Worm (Caenorhabditis elegans) whole organism, early embryonic: Measurements from ENCODE around the gene Y102A5C.27.
A peak's percentile ranks its signal among the peaks of the same experiment; 100 is the strongest.

ENCODE experiments used
- B0310.2 ChIP-seq: sonication (generic microtip); optimal IDR thresholded peaks from 2 replicates; lab custom pipeline; 2016; ENCODE audit warnings: mild to moderate bottlenecking, missing genetic modification characterization, missing compliant biosample characterization
- F13C5.2 ChIP-seq: sonication (generic microtip); optimal IDR thresholded peaks from 2 replicates; lab custom pipeline; 2017; ENCODE audit warnings: mild to moderate bottlenecking, missing genetic modification characterization, inconsistent platforms, missing compliant biosample characterization
- aly-1 ChIP-seq: sonication (generic microtip); optimal IDR thresholded peaks from 2 replicates; lab custom pipeline; 2016; ENCODE audit warnings: missing genetic modification characterization, missing compliant biosample characterization
- ama-1 ChIP-seq: fragments of 150-350 bp; optimal IDR thresholded peaks from 2 replicates; lab custom pipeline; 2014
- ceh-13 ChIP-seq: fragments of 200-800 bp; sonication (Bioruptor generic); optimal IDR thresholded peaks from 2 replicates; lab custom pipeline; 2018; ENCODE audit warnings: mild to moderate bottlenecking, missing genetic modification characterization, missing compliant biosample characterization
- ceh-36 ChIP-seq: sonication (generic microtip); optimal IDR thresholded peaks from 2 replicates; lab custom pipeline; 2016; ENCODE audit warnings: missing genetic modification characterization, inconsistent platforms, missing compliant biosample characterization
- ets-7 ChIP-seq: sonication (generic microtip); optimal IDR thresholded peaks from 2 replicates; lab custom pipeline; 2016; ENCODE audit warnings: missing genotype, missing genetic modification characterization, missing compliant biosample characterization
- flt-1 ChIP-seq: fragments of 200-800 bp; sonication (Bioruptor generic); IDR thresholded peaks from 2 replicates; pipeline ENCODE4 v1.3.6; 2022; ENCODE audit warnings: missing genetic modification characterization, missing compliant biosample characterization
- hmbx-1 ChIP-seq: sonication (generic microtip); optimal IDR thresholded peaks from 2 replicates; lab custom pipeline; 2016; ENCODE audit warnings: mild to moderate bottlenecking, missing genetic modification characterization, missing compliant biosample characterization
- hmg-4 ChIP-seq: fragments of 200-800 bp; sonication (Bioruptor generic); optimal IDR thresholded peaks from 2 replicates; lab custom pipeline; 2018; ENCODE audit warnings: mild to moderate bottlenecking, missing genetic modification characterization, missing compliant biosample characterization
- hnd-1 ChIP-seq: sonication (generic microtip); optimal IDR thresholded peaks from 2 replicates; lab custom pipeline; 2016; ENCODE audit warnings: missing genetic modification characterization, missing compliant biosample characterization
- pes-1 ChIP-seq: fragments of 200-800 bp; sonication (Bioruptor generic); IDR thresholded peaks from 2 replicates; pipeline ENCODE4 v1.3.6; 2022; ENCODE audit warnings: missing genetic modification reagents, missing genetic modification characterization, missing compliant biosample characterization
- scrt-1 ChIP-seq: fragments of 200-800 bp; sonication (Bioruptor generic); IDR thresholded peaks from 2 replicates; pipeline ENCODE4 v1.3.6; 2022; ENCODE audit warnings: missing genetic modification characterization, missing compliant biosample characterization
- sea-1 ChIP-seq: fragments of 200-800 bp; sonication (Bioruptor generic); conservative IDR thresholded peaks from 2 replicates; pipeline ENCODE4 v1.3.6; 2022; ENCODE audit warnings: missing genetic modification characterization, missing compliant biosample characterization
- tbx-11 ChIP-seq: fragments of 200-800 bp; sonication (Bioruptor generic); IDR thresholded peaks from 2 replicates; pipeline ENCODE4 v1.3.6; 2022; ENCODE audit warnings: missing genetic modification characterization, missing compliant biosample characterization
- tbx-37 ChIP-seq: fragments of 200-800 bp; sonication (Bioruptor generic); conservative IDR thresholded peaks from 2 replicates; pipeline ENCODE4 v1.3.6; 2022; ENCODE audit warnings: missing genetic modification reagents, missing genetic modification characterization, missing compliant biosample characterization
- tra-4 ChIP-seq: sonication (generic microtip); optimal IDR thresholded peaks from 2 replicates; lab custom pipeline; 2017; ENCODE audit warnings: missing genetic modification characterization, missing compliant biosample characterization

Gene Y102A5C.27

ce11 chrV:16974919-16975318 is 13.6 kb downstream of the Y102A5C.27 start, which contains the start of gene srx-54:
Gene srx-54 (plus strand): TSS chrV:16975219.
- TF ChIP-seq aly-1 = no peak
- no peak for TF ChIP-seq tbx-37 (GFP tag; lab: Robert Waterston, UW)
- TF ChIP-seq ama-1 = no peak

ce11 chrV:16973338-16973737 is 15.2 kb downstream of the Y102A5C.27 start:
- TF ChIP-seq tbx-37 (GFP tag; lab: Robert Waterston, UW) (no peak), sea-1 (GFP tag; lab: Robert Waterston, UW) (no peak), tra-4 (tag; lab: Kevin White, UChicago) (no peak), F13C5.2 (tag; lab: Kevin White, UChicago) (no peak), hnd-1 (tag; lab: Kevin White, UChicago) (no peak), ceh-36 (no peak), scrt-1 (GFP tag; lab: Robert Waterston, UW) (no peak), hmg-4 (GFP tag; lab: Kevin White, UChicago) (no peak), B0310.2 (tag; lab: Kevin White, UChicago) (no peak), tbx-11 (GFP tag; lab: Robert Waterston, UW) (no peak), pes-1 (GFP tag; lab: Robert Waterston, UW) (no peak), ceh-13 (GFP tag; lab: Kevin White, UChicago) (no peak), ets-7 (tag; lab: Kevin White, UChicago) (no peak), flt-1 (GFP tag; lab: Robert Waterston, UW) (no peak), ama-1 (no peak), aly-1 (no peak), hmbx-1 (no peak)

ce11 chrV:16972134-16972533 is 16.4 kb downstream of the Y102A5C.27 start, which contains the start of gene srh-119:
Gene srh-119 (plus strand): TSS chrV:16972434.
- TF ChIP-seq aly-1 = no peak
- TF ChIP-seq hmbx-1 = no peak
- TF ChIP-seq ceh-13 (GFP tag; lab: Kevin White, UChicago) = no peak
- no peak for TF ChIP-seq F13C5.2 (tag; lab: Kevin White, UChicago)
- TF ChIP-seq flt-1 (GFP tag; lab: Robert Waterston, UW) = no peak
- TF ChIP-seq ceh-36 = no peak
- no peak for TF ChIP-seq B0310.2 (tag; lab: Kevin White, UChicago)
- TF ChIP-seq hnd-1 (tag; lab: Kevin White, UChicago) = no peak
- no peak for TF ChIP-seq hmg-4 (GFP tag; lab: Kevin White, UChicago)
- TF ChIP-seq ets-7 (tag; lab: Kevin White, UChicago) = no peak
- TF ChIP-seq pes-1 (GFP tag; lab: Robert Waterston, UW) = no peak
- no peak for TF ChIP-seq tbx-37 (GFP tag; lab: Robert Waterston, UW)
- no peak for TF ChIP-seq tbx-11 (GFP tag; lab: Robert Waterston, UW)
- no peak for TF ChIP-seq tra-4 (tag; lab: Kevin White, UChicago)
- TF ChIP-seq ama-1 = no peak
- no peak for TF ChIP-seq scrt-1 (GFP tag; lab: Robert Waterston, UW)

ce11 chrV:16966636-16967035 is 21.9 kb downstream of the Y102A5C.27 start, which contains the start of gene fbxa-90:
Gene fbxa-90 (plus strand): TSS chrV:16966814.
- TF ChIP-seq scrt-1 (GFP tag; lab: Robert Waterston, UW) (no peak), tra-4 (tag; lab: Kevin White, UChicago) (no peak), pes-1 (GFP tag; lab: Robert Waterston, UW) (no peak), ceh-13 (GFP tag; lab: Kevin White, UChicago) (no peak), hmg-4 (GFP tag; lab: Kevin White, UChicago) (no peak), sea-1 (GFP tag; lab: Robert Waterston, UW) (no peak), ets-7 (tag; lab: Kevin White, UChicago) (no peak), hmbx-1 (no peak), ama-1 (no peak), tbx-11 (GFP tag; lab: Robert Waterston, UW) (no peak), hnd-1 (tag; lab: Kevin White, UChicago) (no peak), flt-1 (GFP tag; lab: Robert Waterston, UW) (no peak), aly-1 (no peak)

- TF ChIP-seq F13C5.2 (tag; lab: Kevin White, UChicago) = peak; percentile 67
- no peak for TF ChIP-seq hmbx-1
These were observed 22.9 kb downstream of the Y102A5C.27 start, which contains the start of gene efl-1 for ce11 chrV:16965655-16966054. Gene efl-1 (minus strand): TSS chrV:16965675.

ce11 chrV:16958975-16959374 is 29.5 kb downstream of the Y102A5C.27 start:
- no peak for TF ChIP-seq flt-1 (GFP tag; lab: Robert Waterston, UW)
- TF ChIP-seq pes-1 (GFP tag; lab: Robert Waterston, UW) = no peak
- TF ChIP-seq ceh-13 (GFP tag; lab: Kevin White, UChicago) = no peak
- TF ChIP-seq sea-1 (GFP tag; lab: Robert Waterston, UW) = no peak
- no peak for TF ChIP-seq F13C5.2 (tag; lab: Kevin White, UChicago)
- no peak for TF ChIP-seq B0310.2 (tag; lab: Kevin White, UChicago)
- no peak for TF ChIP-seq ama-1
- TF ChIP-seq hnd-1 (tag; lab: Kevin White, UChicago) = no peak
- TF ChIP-seq tbx-37 (GFP tag; lab: Robert Waterston, UW) = no peak

- TF ChIP-seq tbx-11 (GFP tag; lab: Robert Waterston, UW) (no peak), tra-4 (tag; lab: Kevin White, UChicago) (no peak)
These were observed 32.3 kb downstream of the Y102A5C.27 start, which contains the start of gene clec-239 for ce11 chrV:16956229-16956628. Gene clec-239 (plus strand): TSS chrV:16956529.

ce11 chrV:16954766-16955165 is 33.7 kb downstream of the Y102A5C.27 start, which contains the start of gene srh-206:
Gene srh-206 (minus strand): TSS chrV:16954866.
- no peak for TF ChIP-seq pes-1 (GFP tag; lab: Robert Waterston, UW)
- TF ChIP-seq B0310.2 (tag; lab: Kevin White, UChicago) = no peak
- no peak for TF ChIP-seq tbx-11 (GFP tag; lab: Robert Waterston, UW)
- no peak for TF ChIP-seq F13C5.2 (tag; lab: Kevin White, UChicago)
- no peak for TF ChIP-seq ceh-36
- TF ChIP-seq tra-4 (tag; lab: Kevin White, UChicago) = no peak
- no peak for TF ChIP-seq aly-1
- TF ChIP-seq hmbx-1 = no peak
- TF ChIP-seq ceh-13 (GFP tag; lab: Kevin White, UChicago) = no peak
- TF ChIP-seq flt-1 (GFP tag; lab: Robert Waterston, UW) = no peak
- no peak for TF ChIP-seq sea-1 (GFP tag; lab: Robert Waterston, UW)
- TF ChIP-seq scrt-1 (GFP tag; lab: Robert Waterston, UW) = no peak
- TF ChIP-seq hnd-1 (tag; lab: Kevin White, UChicago) = no peak
- no peak for TF ChIP-seq ama-1
- no peak for TF ChIP-seq hmg-4 (GFP tag; lab: Kevin White, UChicago)
- TF ChIP-seq ets-7 (tag; lab: Kevin White, UChicago) = no peak
